Worm (Caenorhabditis elegans) whole organism, early embryonic: ENCODE measurements around the gene best-2.

Experiments used
- B0310.2 ChIP-seq: sonication (generic microtip); optimal IDR thresholded peaks from 2 replicates; lab custom pipeline; 2016; ENCODE audit warnings: mild to moderate bottlenecking, missing genetic modification characterization, missing compliant biosample characterization
- F13C5.2 ChIP-seq: sonication (generic microtip); optimal IDR thresholded peaks from 2 replicates; lab custom pipeline; 2017; ENCODE audit warnings: mild to moderate bottlenecking, missing genetic modification characterization, inconsistent platforms, missing compliant biosample characterization
- aly-1 ChIP-seq: sonication (generic microtip); optimal IDR thresholded peaks from 2 replicates; lab custom pipeline; 2016; ENCODE audit warnings: missing genetic modification characterization, missing compliant biosample characterization
- ama-1 ChIP-seq: fragments of 150-350 bp; optimal IDR thresholded peaks from 2 replicates; lab custom pipeline; 2014
- ceh-13 ChIP-seq: fragments of 200-800 bp; sonication (Bioruptor generic); optimal IDR thresholded peaks from 2 replicates; lab custom pipeline; 2018; ENCODE audit warnings: mild to moderate bottlenecking, missing genetic modification characterization, missing compliant biosample characterization
- ceh-36 ChIP-seq: sonication (generic microtip); optimal IDR thresholded peaks from 2 replicates; lab custom pipeline; 2016; ENCODE audit warnings: missing genetic modification characterization, inconsistent platforms, missing compliant biosample characterization
- ets-7 ChIP-seq: sonication (generic microtip); optimal IDR thresholded peaks from 2 replicates; lab custom pipeline; 2016; ENCODE audit warnings: missing genotype, missing genetic modification characterization, missing compliant biosample characterization
- flt-1 ChIP-seq: fragments of 200-800 bp; sonication (Bioruptor generic); IDR thresholded peaks from 2 replicates; pipeline ENCODE4 v1.3.6; 2022; ENCODE audit warnings: missing genetic modification characterization, missing compliant biosample characterization
- hmbx-1 ChIP-seq: sonication (generic microtip); optimal IDR thresholded peaks from 2 replicates; lab custom pipeline; 2016; ENCODE audit warnings: mild to moderate bottlenecking, missing genetic modification characterization, missing compliant biosample characterization
- hmg-4 ChIP-seq: fragments of 200-800 bp; sonication (Bioruptor generic); optimal IDR thresholded peaks from 2 replicates; lab custom pipeline; 2018; ENCODE audit warnings: mild to moderate bottlenecking, missing genetic modification characterization, missing compliant biosample characterization
- hnd-1 ChIP-seq: sonication (generic microtip); optimal IDR thresholded peaks from 2 replicates; lab custom pipeline; 2016; ENCODE audit warnings: missing genetic modification characterization, missing compliant biosample characterization
- pes-1 ChIP-seq: fragments of 200-800 bp; sonication (Bioruptor generic); IDR thresholded peaks from 2 replicates; pipeline ENCODE4 v1.3.6; 2022; ENCODE audit warnings: missing genetic modification reagents, missing genetic modification characterization, missing compliant biosample characterization
- scrt-1 ChIP-seq: fragments of 200-800 bp; sonication (Bioruptor generic); IDR thresholded peaks from 2 replicates; pipeline ENCODE4 v1.3.6; 2022; ENCODE audit warnings: missing genetic modification characterization, missing compliant biosample characterization
- sea-1 ChIP-seq: fragments of 200-800 bp; sonication (Bioruptor generic); conservative IDR thresholded peaks from 2 replicates; pipeline ENCODE4 v1.3.6; 2022; ENCODE audit warnings: missing genetic modification characterization, missing compliant biosample characterization
- tbx-11 ChIP-seq: fragments of 200-800 bp; sonication (Bioruptor generic); IDR thresholded peaks from 2 replicates; pipeline ENCODE4 v1.3.6; 2022; ENCODE audit warnings: missing genetic modification characterization, missing compliant biosample characterization
- tbx-37 ChIP-seq: fragments of 200-800 bp; sonication (Bioruptor generic); conservative IDR thresholded peaks from 2 replicates; pipeline ENCODE4 v1.3.6; 2022; ENCODE audit warnings: missing genetic modification reagents, missing genetic modification characterization, missing compliant biosample characterization
- tra-4 ChIP-seq: sonication (generic microtip); optimal IDR thresholded peaks from 2 replicates; lab custom pipeline; 2017; ENCODE audit warnings: missing genetic modification characterization, missing compliant biosample characterization

best-2 gene

ce11 chrIV:13118794-13119193 is 5.9 kb upstream of the best-2 start, which contains the start of gene unc-30:
Gene unc-30 (plus strand): TSS chrIV:13118977.
- TF ChIP-seq ceh-36 (tag; lab: Kevin White, UChicago), result peak; percentile 63
- no peak for TF ChIP-seq ama-1 (lab: Kevin White, UChicago)

- no peak for TF ChIP-seq hmbx-1 (tag; lab: Kevin White, UChicago)
- TF ChIP-seq F13C5.2, result no peak
- TF ChIP-seq hmg-4 (GFP tag; lab: Kevin White, UChicago), result no peak
- TF ChIP-seq ceh-13 (GFP tag; lab: Kevin White, UChicago), result no peak
- TF ChIP-seq scrt-1 (GFP tag; lab: Robert Waterston, UW), result no peak
- TF ChIP-seq ceh-36 (tag; lab: Kevin White, UChicago), result no peak
- no peak for TF ChIP-seq pes-1
- TF ChIP-seq ets-7 (tag; lab: Kevin White, UChicago), result no peak
- TF ChIP-seq flt-1, result no peak
- TF ChIP-seq aly-1 (tag; lab: Kevin White, UChicago), result no peak
- TF ChIP-seq hnd-1, result no peak
- no peak for TF ChIP-seq ama-1 (lab: Kevin White, UChicago)
- TF ChIP-seq tra-4, result no peak
- no peak for TF ChIP-seq B0310.2
- no peak for TF ChIP-seq tbx-11 (GFP tag; lab: Robert Waterston, UW)
- no peak for TF ChIP-seq tbx-37 (GFP tag; lab: Robert Waterston, UW)
- TF ChIP-seq sea-1 (GFP tag; lab: Robert Waterston, UW), result no peak
Observed at ce11 chrIV:13116679-13117078, 3.8 kb upstream of the best-2 start.

DNA sequence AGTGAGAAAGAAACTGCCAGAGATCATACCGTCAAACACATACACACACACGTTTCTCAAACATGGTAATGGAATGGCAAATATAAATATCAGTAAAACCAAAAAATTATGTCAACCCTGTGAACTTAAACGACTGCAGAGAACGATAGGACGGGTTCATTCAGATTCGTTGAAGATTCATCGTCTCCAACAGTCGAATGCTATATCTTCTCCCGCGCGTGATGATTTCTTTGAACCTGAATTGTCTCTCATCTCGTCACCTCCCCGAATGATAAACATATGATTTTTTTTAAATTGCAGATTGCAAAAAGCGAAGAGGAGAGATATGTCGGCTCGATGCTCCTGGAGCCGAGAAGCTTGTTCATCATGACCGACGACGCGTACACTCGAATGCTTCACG is 2.0 kb downstream of the best-2 start:
- no peak for TF ChIP-seq tra-4
- TF ChIP-seq flt-1, result no peak
- no peak for TF ChIP-seq scrt-1 (GFP tag; lab: Robert Waterston, UW)
- no peak for TF ChIP-seq ceh-36 (tag; lab: Kevin White, UChicago)
- TF ChIP-seq hmbx-1 (tag; lab: Kevin White, UChicago), result no peak
- TF ChIP-seq aly-1 (tag; lab: Kevin White, UChicago), result no peak
- TF ChIP-seq hnd-1, result no peak
- no peak for TF ChIP-seq ets-7 (tag; lab: Kevin White, UChicago)
- no peak for TF ChIP-seq hmg-4 (GFP tag; lab: Kevin White, UChicago)
- TF ChIP-seq sea-1 (GFP tag; lab: Robert Waterston, UW), result no peak
- no peak for TF ChIP-seq ama-1 (lab: Kevin White, UChicago)
- TF ChIP-seq tbx-11 (GFP tag; lab: Robert Waterston, UW), result no peak
- TF ChIP-seq pes-1, result no peak
- no peak for TF ChIP-seq ceh-13 (GFP tag; lab: Kevin White, UChicago)
- TF ChIP-seq F13C5.2, result no peak
- no peak for TF ChIP-seq B0310.2
- TF ChIP-seq tbx-37 (GFP tag; lab: Robert Waterston, UW), result no peak

DNA sequence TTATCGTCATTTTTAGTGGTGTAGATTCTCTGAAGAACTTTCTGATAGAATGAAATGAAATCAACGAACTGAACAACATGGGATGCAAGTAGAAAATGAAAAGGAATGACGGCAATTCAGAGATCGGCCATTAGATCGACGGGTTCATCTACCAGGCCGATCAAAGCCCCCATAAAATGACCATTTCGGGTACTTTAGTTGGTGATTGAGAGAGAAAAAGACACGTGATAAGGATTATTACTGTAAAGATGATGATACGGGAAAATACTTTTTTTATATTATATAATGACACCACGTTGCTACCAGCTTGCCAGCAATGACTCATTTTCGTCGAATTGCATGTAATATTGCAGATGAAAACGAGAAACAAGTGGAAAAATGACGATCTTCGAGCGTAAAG is 3.1 kb downstream of the best-2 start, which contains the start of gene best-1:
best-1 (minus strand) TSS at position 29 of the 400 bp plus-strand sequence.
- TF ChIP-seq ama-1 (lab: Kevin White, UChicago), result no peak
- TF ChIP-seq B0310.2, result no peak
- no peak for TF ChIP-seq pes-1
- TF ChIP-seq sea-1 (GFP tag; lab: Robert Waterston, UW), result no peak
- TF ChIP-seq hmg-4 (GFP tag; lab: Kevin White, UChicago), result no peak
- TF ChIP-seq hmbx-1 (tag; lab: Kevin White, UChicago), result no peak
- no peak for TF ChIP-seq tra-4
- no peak for TF ChIP-seq scrt-1 (GFP tag; lab: Robert Waterston, UW)
- no peak for TF ChIP-seq tbx-11 (GFP tag; lab: Robert Waterston, UW)
- no peak for TF ChIP-seq aly-1 (tag; lab: Kevin White, UChicago)
- no peak for TF ChIP-seq flt-1

DNA sequence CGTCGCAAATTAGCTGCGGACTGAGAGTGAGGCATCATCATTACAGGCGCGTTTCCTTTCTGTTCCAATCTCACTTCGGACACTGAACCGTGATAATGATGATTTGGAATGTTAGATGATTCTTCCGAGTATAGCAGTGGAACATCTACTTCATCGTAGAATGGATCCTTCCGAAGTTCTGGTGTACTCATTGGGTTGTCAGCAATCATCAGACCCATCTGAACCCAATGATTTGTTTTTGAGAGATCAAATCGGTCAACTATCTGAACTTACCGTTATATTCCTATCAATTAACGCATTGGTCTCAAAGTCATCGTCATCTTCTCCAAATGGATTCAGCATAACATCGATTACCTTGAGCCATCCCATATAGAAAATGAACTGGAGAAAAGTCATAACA is 4.5 kb downstream of the best-2 start:
- TF ChIP-seq ceh-13 (GFP tag; lab: Kevin White, UChicago), result no peak
- TF ChIP-seq pes-1, result no peak
- no peak for TF ChIP-seq aly-1 (tag; lab: Kevin White, UChicago)
- TF ChIP-seq hmg-4 (GFP tag; lab: Kevin White, UChicago), result no peak
- TF ChIP-seq tra-4, result no peak
- no peak for TF ChIP-seq hnd-1
- no peak for TF ChIP-seq ama-1 (lab: Kevin White, UChicago)
- TF ChIP-seq scrt-1 (GFP tag; lab: Robert Waterston, UW), result no peak
- TF ChIP-seq B0310.2, result no peak
- no peak for TF ChIP-seq flt-1

- no peak for TF ChIP-seq ama-1 (lab: Kevin White, UChicago)
- no peak for TF ChIP-seq sea-1 (GFP tag; lab: Robert Waterston, UW)
- TF ChIP-seq pes-1, result no peak
- TF ChIP-seq hmbx-1 (tag; lab: Kevin White, UChicago), result no peak
- TF ChIP-seq aly-1 (tag; lab: Kevin White, UChicago), result no peak
- TF ChIP-seq tra-4, result no peak
- TF ChIP-seq flt-1, result no peak
- TF ChIP-seq hmg-4 (GFP tag; lab: Kevin White, UChicago), result no peak
- no peak for TF ChIP-seq B0310.2
- TF ChIP-seq hnd-1, result no peak
- no peak for TF ChIP-seq ceh-36 (tag; lab: Kevin White, UChicago)
- TF ChIP-seq ets-7 (tag; lab: Kevin White, UChicago), result no peak
- TF ChIP-seq tbx-37 (GFP tag; lab: Robert Waterston, UW), result no peak
- no peak for TF ChIP-seq ceh-13 (GFP tag; lab: Kevin White, UChicago)
- TF ChIP-seq scrt-1 (GFP tag; lab: Robert Waterston, UW), result no peak
- no peak for TF ChIP-seq tbx-11 (GFP tag; lab: Robert Waterston, UW)
- TF ChIP-seq F13C5.2, result no peak
Observed at ce11 chrIV:13107359-13107758, 5.5 kb downstream of the best-2 start, which contains the start of gene B0564.2. Gene B0564.2 (plus strand): TSS chrIV:13107659.

DNA sequence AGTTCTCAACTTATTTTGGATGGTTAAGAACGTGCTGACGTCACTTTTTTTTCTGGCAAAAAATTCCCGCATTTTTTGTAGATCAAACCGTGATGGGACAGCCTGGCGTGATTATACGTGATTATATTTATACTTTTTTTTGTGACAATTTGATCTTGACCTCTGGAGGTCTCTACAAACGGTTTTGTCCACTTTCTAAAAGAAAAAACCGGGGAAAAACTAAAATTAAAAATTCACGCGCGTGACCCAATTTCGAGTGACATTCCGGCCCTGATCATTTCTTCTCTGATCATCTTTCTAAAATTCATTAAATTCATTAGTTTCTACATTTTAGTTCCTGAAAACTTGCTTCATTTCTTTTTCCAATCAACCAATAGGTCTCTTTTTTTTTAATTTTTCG is 8.0 kb downstream of the best-2 start, which contains the start of gene rde-11:
rde-11 (plus strand) TSS at position 301 of the 400 bp plus-strand sequence.
- TF ChIP-seq hmg-4 (GFP tag; lab: Kevin White, UChicago), result no peak
- no peak for TF ChIP-seq ceh-36 (tag; lab: Kevin White, UChicago)
- no peak for TF ChIP-seq pes-1

- TF ChIP-seq hmbx-1 (tag; lab: Kevin White, UChicago) (no peak), pes-1 (no peak)
Observed at ce11 chrIV:13100415-13100814, 12.5 kb downstream of the best-2 start, which contains the start of gene fask-1. Gene fask-1 (plus strand): TSS chrIV:13100715.
